Fruit fly (Drosophila melanogaster) whole organism, prepupa: Measurements from ENCODE around the gene Con.

ENCODE experiments used
- Blimp-1 ChIP-seq: fragments of 200-800 bp; sonication (Bioruptor generic); optimal IDR thresholded peaks from 3 replicates; lab custom pipeline; 2017; ENCODE audit warnings: missing biosample characterization, missing genetic modification characterization, mild to moderate bottlenecking, moderate library complexity, missing genetic modification reagents
- CG10631 ChIP-seq: fragments of 200-800 bp; sonication (Bioruptor generic); optimal IDR thresholded peaks from 2 replicates; lab custom pipeline; 2016; ENCODE audit warnings: missing biosample characterization, missing genetic modification characterization
- CG11294 ChIP-seq: fragments of 200-800 bp; sonication (Bioruptor generic); IDR thresholded peaks from 2 replicates; pipeline ENCODE4 v1.3.6; 2022; ENCODE audit warnings: missing biosample characterization, missing genetic modification characterization
- CG15336 ChIP-seq: fragments of 200-800 bp; sonication (Bioruptor generic); IDR thresholded peaks from 2 replicates; pipeline ENCODE4 v1.3.6; 2022; ENCODE audit warnings: missing biosample characterization, missing genetic modification characterization
- CG1621 ChIP-seq: fragments of 200-800 bp; sonication (Bioruptor generic); optimal IDR thresholded peaks from 3 replicates; lab custom pipeline; 2018; ENCODE audit warnings: missing biosample characterization, mild to moderate bottlenecking, missing genetic modification characterization
- CG16779 ChIP-seq: fragments of 200-800 bp; sonication (Bioruptor generic); optimal IDR thresholded peaks from 3 replicates; lab custom pipeline; 2017; ENCODE audit warnings: missing biosample characterization, mild to moderate bottlenecking, missing genetic modification characterization
- CG3032 ChIP-seq: fragments of 200-800 bp; optimal IDR thresholded peaks from 2 replicates; lab custom pipeline; 2019; ENCODE audit warnings: missing biosample characterization, mild to moderate bottlenecking, missing genetic modification characterization, moderate library complexity
- CG32006 ChIP-seq: fragments of 200-800 bp; sonication (Bioruptor generic); optimal IDR thresholded peaks from 3 replicates; lab custom pipeline; 2017; ENCODE audit warnings: missing biosample characterization, mild to moderate bottlenecking, missing genetic modification characterization
- CG3919 ChIP-seq: fragments of 200-800 bp; sonication (Bioruptor generic); optimal IDR thresholded peaks from 3 replicates; lab custom pipeline; 2016; ENCODE audit warnings: missing biosample characterization, missing genetic modification characterization
- CG6163 ChIP-seq: fragments of 200-800 bp; sonication (Bioruptor generic); IDR thresholded peaks from 3 replicates; pipeline ENCODE4 v1.3.6; 2022; ENCODE audit warnings: missing biosample characterization, missing genetic modification characterization
- CG6276 ChIP-seq: fragments of 200-800 bp; sonication (Bioruptor generic); optimal IDR thresholded peaks from 2 replicates; lab custom pipeline; 2017; ENCODE audit warnings: missing biosample characterization, mild to moderate bottlenecking, missing genetic modification characterization
- CG6792 ChIP-seq: fragments of 200-800 bp; sonication (Bioruptor generic); optimal IDR thresholded peaks from 3 replicates; lab custom pipeline; 2016; ENCODE audit warnings: missing biosample characterization, missing genetic modification characterization
- CG6808 ChIP-seq: fragments of 200-800 bp; sonication (Bioruptor generic); optimal IDR thresholded peaks from 3 replicates; lab custom pipeline; 2017; ENCODE audit warnings: missing biosample characterization, missing genetic modification characterization, mild to moderate bottlenecking, moderate library complexity, missing genetic modification reagents
- CG6854 ChIP-seq: fragments of 200-800 bp; sonication (Bioruptor generic); optimal IDR thresholded peaks from 2 replicates; lab custom pipeline; 2017; ENCODE audit warnings: missing biosample characterization, mild to moderate bottlenecking, missing genetic modification characterization
- CG8119 ChIP-seq: fragments of 200-800 bp; sonication (Bioruptor generic); IDR thresholded peaks from 3 replicates; pipeline ENCODE4 v1.3.6; 2022; ENCODE audit warnings: missing biosample characterization, missing genetic modification characterization
- CG8319 ChIP-seq: fragments of 200-800 bp; sonication (Bioruptor generic); optimal IDR thresholded peaks from 3 replicates; lab custom pipeline; 2016; ENCODE audit warnings: missing biosample characterization, missing genetic modification characterization
- CG9139 ChIP-seq: fragments of 200-800 bp; sonication (Bioruptor generic); optimal IDR thresholded peaks from 3 replicates; lab custom pipeline; 2017; ENCODE audit warnings: missing biosample characterization, mild to moderate bottlenecking, missing genetic modification characterization
- Eip75B ChIP-seq: fragments of 200-800 bp; sonication (Bioruptor generic); optimal IDR thresholded peaks from 3 replicates; lab custom pipeline; 2016; ENCODE audit warnings: missing biosample characterization, missing genetic modification characterization
- Eip78C ChIP-seq: fragments of 200-800 bp; sonication (Bioruptor generic); peaks from one replicate; lab custom pipeline; 2016; ENCODE audit warnings: missing biosample characterization, missing genetic modification characterization
- Ets21C ChIP-seq: fragments of 200-800 bp; sonication (Bioruptor generic); optimal IDR thresholded peaks from 3 replicates; lab custom pipeline; 2016; ENCODE audit warnings: missing biosample characterization, missing genetic modification characterization
- Gug ChIP-seq: fragments of 200-800 bp; sonication (Bioruptor generic); IDR thresholded peaks from 2 replicates; pipeline ENCODE4 v1.3.6; 2022; ENCODE audit warnings: missing biosample characterization, missing genetic modification characterization
- Hr39 ChIP-seq: fragments of 200-800 bp; sonication (Bioruptor generic); optimal IDR thresholded peaks from 2 replicates; lab custom pipeline; 2016; ENCODE audit warnings: missing biosample characterization, missing genetic modification characterization
- Lpt ChIP-seq: fragments of 200-800 bp; sonication (Bioruptor generic); optimal IDR thresholded peaks from 3 replicates; lab custom pipeline; 2016; ENCODE audit warnings: missing biosample characterization, missing genetic modification characterization
- Met ChIP-seq: fragments of 200-800 bp; sonication (Bioruptor generic); optimal IDR thresholded peaks from 3 replicates; lab custom pipeline; 2016; ENCODE audit warnings: missing biosample characterization, missing genetic modification characterization
- OdsH ChIP-seq: fragments of 200-800 bp; sonication (Bioruptor generic); optimal IDR thresholded peaks from 3 replicates; lab custom pipeline; 2016; ENCODE audit warnings: missing biosample characterization, missing genetic modification characterization
- Smox ChIP-seq: fragments of 200-800 bp; sonication (Bioruptor generic); optimal IDR thresholded peaks from 3 replicates; lab custom pipeline; 2016; ENCODE audit warnings: missing biosample characterization, missing genetic modification characterization
- Sox102F ChIP-seq: fragments of 200-800 bp; sonication (Bioruptor generic); optimal IDR thresholded peaks from 2 replicates; lab custom pipeline; 2016; ENCODE audit warnings: missing biosample characterization, mild to moderate bottlenecking, missing genetic modification characterization
- Sox14 ChIP-seq: fragments of 200-800 bp; sonication (Bioruptor generic); optimal IDR thresholded peaks from 3 replicates; lab custom pipeline; 2016; ENCODE audit warnings: missing biosample characterization, missing genetic modification characterization
- Sox15 ChIP-seq: fragments of 200-800 bp; sonication (Bioruptor generic); optimal IDR thresholded peaks from 3 replicates; lab custom pipeline; 2016; ENCODE audit warnings: missing biosample characterization, missing genetic modification characterization
- achi ChIP-seq: fragments of 200-800 bp; sonication (Bioruptor generic); optimal IDR thresholded peaks from 3 replicates; lab custom pipeline; 2016; ENCODE audit warnings: missing biosample characterization, missing genetic modification characterization
- acj6 ChIP-seq: fragments of 200-800 bp; sonication (Bioruptor generic); optimal IDR thresholded peaks from 3 replicates; lab custom pipeline; 2016; ENCODE audit warnings: missing biosample characterization, missing genetic modification characterization
- cyc ChIP-seq: fragments of 200-800 bp; sonication (Bioruptor generic); optimal IDR thresholded peaks from 3 replicates; lab custom pipeline; 2016; ENCODE audit warnings: missing biosample characterization, missing genetic modification characterization
- dac ChIP-seq: fragments of 200-800 bp; sonication (Bioruptor generic); optimal IDR thresholded peaks from 2 replicates; lab custom pipeline; 2017; ENCODE audit warnings: missing biosample characterization, mild to moderate bottlenecking, missing genetic modification characterization
- dsx ChIP-seq: fragments of 200-800 bp; optimal IDR thresholded peaks from 3 replicates; lab custom pipeline; 2019; ENCODE audit warnings: missing biosample characterization, mild to moderate bottlenecking, missing genetic modification characterization, moderate library complexity; ENCODE audit not compliant: poor library complexity, severe bottlenecking
- eg ChIP-seq: fragments of 200-800 bp; sonication (Bioruptor generic); IDR thresholded peaks from 3 replicates; pipeline ENCODE4 v1.3.6; 2022; ENCODE audit warnings: missing biosample characterization, missing genetic modification characterization
- fd85E ChIP-seq: fragments of 200-800 bp; sonication (Bioruptor generic); optimal IDR thresholded peaks from 3 replicates; lab custom pipeline; 2016; ENCODE audit warnings: missing biosample characterization, missing genetic modification characterization
- fkh ChIP-seq: fragments of 200-800 bp; sonication (Bioruptor generic); optimal IDR thresholded peaks from 3 replicates; lab custom pipeline; 2017; ENCODE audit warnings: missing biosample characterization, mild to moderate bottlenecking, missing genetic modification characterization, moderate library complexity
- lz ChIP-seq: fragments of 200-800 bp; sonication (Bioruptor generic); optimal IDR thresholded peaks from 3 replicates; lab custom pipeline; 2016; ENCODE audit warnings: missing biosample characterization, missing genetic modification characterization
- pdm3 ChIP-seq: fragments of 200-800 bp; sonication (Bioruptor generic); optimal IDR thresholded peaks from 3 replicates; lab custom pipeline; 2016; ENCODE audit warnings: missing biosample characterization, missing genetic modification characterization
- ss ChIP-seq, 2 experiments: fragments of 200-800 bp; sonication (Bioruptor generic); optimal IDR thresholded peaks; 2 replicates in 1 of 2; 3 replicates in 1 of 2; lab custom pipeline; 2017 to 2018; ENCODE audit warnings: mild to moderate bottlenecking in 2 of 2, missing biosample characterization in 2 of 2, missing genetic modification characterization in 2 of 2, moderate library complexity in 1 of 2
- svp ChIP-seq: fragments of 200-800 bp; sonication (Bioruptor generic); peaks from one replicate; lab custom pipeline; 2016; ENCODE audit warnings: missing biosample characterization, missing genetic modification characterization
- vri ChIP-seq: fragments of 200-800 bp; sonication (Bioruptor generic); optimal IDR thresholded peaks from 3 replicates; lab custom pipeline; 2016; ENCODE audit warnings: missing biosample characterization, mild to moderate bottlenecking, missing genetic modification characterization

The Con gene

DNA sequence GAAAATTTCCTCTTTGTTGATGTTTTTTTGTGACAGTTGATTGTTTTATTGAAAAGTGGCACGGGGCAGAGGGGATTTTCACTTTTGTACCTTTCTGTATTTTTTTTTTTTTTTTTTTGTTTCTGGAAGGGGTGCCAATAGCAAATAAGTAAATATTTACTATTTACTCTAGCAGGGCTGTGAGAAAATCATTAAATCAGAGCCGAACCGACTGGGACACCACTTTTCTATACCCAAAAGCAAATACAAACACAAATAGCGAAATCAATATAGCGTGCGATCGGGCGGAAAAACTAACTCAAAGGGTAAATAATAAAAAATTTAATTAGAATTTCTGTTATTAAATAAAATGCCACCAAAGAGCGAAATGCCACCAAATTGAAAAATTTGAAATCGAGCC, 86.7 kb downstream of the Con start:
- no peak for TF ChIP-seq CG15336
- no peak for TF ChIP-seq CG9139 (GFP tag; lab: Kevin White, UChicago)
- TF ChIP-seq fkh (GFP tag; lab: Kevin White, UChicago): peak; percentile 19
- TF ChIP-seq vri: no peak

- TF ChIP-seq CG8319 (GFP tag; lab: Kevin White, UChicago) (no peak), Sox15 (GFP tag; lab: Kevin White, UChicago) (no peak), CG15336 (no peak), eg (GFP tag; lab: Robert Waterston, UW) (no peak), Sox102F (GFP tag; lab: Kevin White, UChicago) (no peak), achi (no peak), CG11294 (no peak), lz (GFP tag; lab: Kevin White, UChicago) (no peak), fd85E (GFP tag; lab: Kevin White, UChicago) (no peak), CG6276 (GFP tag; lab: Kevin White, UChicago) (no peak), CG3919 (GFP tag; lab: Kevin White, UChicago) (no peak), CG1621 (no peak), Met (GFP tag; lab: Kevin White, UChicago) (no peak), Ets21C (GFP tag; lab: Kevin White, UChicago) (no peak)
Measured at dm6 chr3L:4980669-4981068, 98.2 kb downstream of the Con start, which contains the start of gene CG17030. TSS of gene CG17030 (minus strand) at chr3L:4980769.

dm6 chr3L:4978945-4979344, 99.9 kb downstream of the Con start:
- TF ChIP-seq dac (GFP tag; lab: Kevin White, UChicago) (no peak), lz (GFP tag; lab: Kevin White, UChicago) (no peak), Sox14 (no peak), Gug (GFP tag; lab: Robert Waterston, UW) (no peak), CG6808 (no peak), Sox102F (GFP tag; lab: Kevin White, UChicago) (no peak), Met (GFP tag; lab: Kevin White, UChicago) (no peak), acj6 (GFP tag; lab: Kevin White, UChicago) (no peak), Sox15 (GFP tag; lab: Kevin White, UChicago) (no peak), CG6276 (GFP tag; lab: Kevin White, UChicago) (no peak), eg (GFP tag; lab: Robert Waterston, UW) (no peak), CG10631 (no peak), CG6792 (GFP tag; lab: Kevin White, UChicago) (no peak), CG32006 (GFP tag; lab: Kevin White, UChicago) (no peak), CG3032 (no peak), Hr39 (no peak), vri (no peak), CG9139 (GFP tag; lab: Kevin White, UChicago) (no peak)

- TF ChIP-seq CG6163 (no peak), ss (GFP tag; optimal IDR thresholded peaks at IDR 0.05; lab: Kevin White, UChicago) (no peak), cyc (GFP tag; lab: Kevin White, UChicago) (no peak), Lpt (GFP tag; lab: Kevin White, UChicago) (no peak)
Measured at dm6 chr3L:4978041-4978440, 100.8 kb downstream of the Con start.

DNA sequence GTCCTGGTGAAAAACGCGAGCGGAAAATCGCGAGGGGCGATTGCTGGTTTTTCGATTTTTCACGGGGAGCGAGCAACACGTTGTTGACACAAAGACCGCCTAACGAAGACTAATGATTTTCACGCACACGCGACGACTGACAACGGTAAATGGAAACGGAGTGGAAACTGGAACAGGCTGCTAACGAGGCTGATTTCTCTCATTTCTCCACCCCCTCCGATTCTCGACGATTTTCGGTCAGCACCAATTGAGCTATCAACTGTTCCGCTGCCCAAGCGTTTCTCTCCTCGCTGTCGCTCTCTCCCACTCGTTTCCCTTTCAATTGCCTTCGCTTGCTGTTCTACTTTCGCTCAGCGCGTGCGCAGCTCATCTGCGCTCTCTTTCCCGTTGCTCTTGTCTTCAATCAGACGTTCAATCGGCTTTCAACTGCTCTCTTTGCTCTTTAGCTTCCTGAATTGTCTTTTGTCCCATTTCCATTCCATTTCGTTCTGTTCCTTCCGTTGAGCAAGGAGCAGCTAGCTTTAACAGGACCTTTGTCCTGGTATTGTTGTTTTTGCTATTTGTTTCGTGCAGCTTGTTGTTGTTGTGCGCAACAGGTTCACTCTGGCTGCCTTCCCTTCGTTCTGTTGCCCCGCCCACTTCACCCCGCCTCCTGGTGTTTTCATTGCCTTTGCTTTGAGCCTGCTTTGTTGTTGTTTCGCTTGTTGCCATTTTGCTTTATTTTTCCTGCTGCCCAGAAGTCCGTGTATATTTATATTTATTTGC, 102.6 kb downstream of the Con start:
- TF ChIP-seq CG15336: no peak
- no peak for TF ChIP-seq cyc (GFP tag; lab: Kevin White, UChicago)
- TF ChIP-seq CG6854: peak; percentile 32
- TF ChIP-seq svp (GFP tag; lab: Kevin White, UChicago): peak; percentile 46
- no peak for TF ChIP-seq CG16779
- TF ChIP-seq Met (GFP tag; lab: Kevin White, UChicago): peak; percentile 15
- no peak for TF ChIP-seq Sox14
- no peak for TF ChIP-seq fkh (GFP tag; lab: Kevin White, UChicago)
- TF ChIP-seq Blimp-1 (GFP tag; lab: Kevin White, UChicago): peak; percentile 73
- TF ChIP-seq pdm3 (GFP tag; lab: Kevin White, UChicago): no peak
- TF ChIP-seq Smox (GFP tag; lab: Kevin White, UChicago): no peak
- no peak for TF ChIP-seq Sox15 (GFP tag; lab: Kevin White, UChicago)
- no peak for TF ChIP-seq CG8119 (GFP tag; lab: Robert Waterston, UW)
- no peak for TF ChIP-seq fd85E (GFP tag; lab: Kevin White, UChicago)
- no peak for TF ChIP-seq Ets21C (GFP tag; lab: Kevin White, UChicago)
- no peak for TF ChIP-seq OdsH (GFP tag; lab: Kevin White, UChicago)
- no peak for TF ChIP-seq Sox102F (GFP tag; lab: Kevin White, UChicago)
- TF ChIP-seq dsx (GFP tag; lab: Kevin White, UChicago): no peak
- no peak for TF ChIP-seq Eip75B
- TF ChIP-seq vri: no peak
- peak; percentile 63 for TF ChIP-seq Eip78C (GFP tag; lab: Kevin White, UChicago)
